Worm (Caenorhabditis elegans): Measurements from ENCODE around the gene unc-3.

Gene unc-3

DNA sequence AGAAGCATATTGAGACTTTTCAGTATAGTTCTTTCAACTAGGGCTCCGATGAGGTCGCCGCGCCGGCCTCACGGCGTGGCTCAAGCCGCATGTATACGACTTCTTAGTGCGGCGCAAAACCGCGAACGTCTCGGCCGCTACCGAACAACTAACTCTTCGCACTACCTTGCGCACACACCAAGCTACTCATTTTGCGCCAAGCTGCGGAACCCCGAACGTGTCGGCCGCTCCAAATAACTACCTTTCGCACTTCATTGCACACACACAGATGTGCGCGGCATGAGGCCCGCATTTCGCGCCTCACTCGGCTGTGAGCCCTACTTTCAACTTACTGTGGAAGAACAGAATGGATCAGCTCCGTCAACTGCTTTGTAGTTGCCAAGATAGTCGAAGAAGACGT, 5.5 kb upstream of the unc-3 start:
- TF ChIP-seq F39B2.1 (GFP tag; IDR thresholded peaks at IDR 0.05) (no peak), zfh-2 (GFP tag; conservative IDR thresholded peaks at IDR 0.05) (peak; percentile 66), ZK185.1 (tag; optimal IDR thresholded peaks at IDR 0.05; ENCODE audit: poor library complexity, severe bottlenecking) (no peak), bed-1 (GFP tag; IDR thresholded peaks at IDR 0.05) (no peak), snpc-1.1 (tag; optimal IDR thresholded peaks at IDR 0.05; ENCODE audit: insufficient read depth) (peak; percentile 59), F52B5.7 (tag; optimal IDR thresholded peaks at IDR 0.05) (no peak), sptf-2 (GFP tag; optimal IDR thresholded peaks at IDR 0.05) (no peak), ekl-4 (GFP tag; IDR thresholded peaks at IDR 0.05) (no peak), nhr-90 (tag; optimal IDR thresholded peaks at IDR 0.05) (no peak), lin-54 (GFP tag; optimal IDR thresholded peaks at IDR 0.05) (no peak), F49E8.2 (tag; optimal IDR thresholded peaks at IDR 0.05; ENCODE audit: insufficient read depth) (no peak), nhr-120 (GFP tag; IDR thresholded peaks at IDR 0.05) (no peak), lsy-27 (tag; optimal IDR thresholded peaks at IDR 0.05; ENCODE audit: borderline replicate concordance, insufficient read depth) (no peak), snpc-4 (GFP tag; optimal IDR thresholded peaks at IDR 0.05) (no peak), snpc-4 (tag; optimal IDR thresholded peaks at IDR 0.05) (peak in 2 of 4 experiments; percentile 76 to 88)

ce11 chrX:14768989-14769388, 4.3 kb upstream of the unc-3 start:
- TF ChIP-seq let-607 (tag; optimal IDR thresholded peaks at IDR 0.05) (no peak), nhr-80 (tag; optimal IDR thresholded peaks at IDR 0.05) (peak; percentile 76), dox-1 (GFP tag; IDR thresholded peaks at IDR 0.05) (0 out of 2 replicates have a peak, but pooled peaks have one; percentile 37), snpc-3.4 (tag; optimal IDR thresholded peaks at IDR 0.05) (no peak)

- peak; percentile 79 for TF ChIP-seq nhr-80 (tag; optimal IDR thresholded peaks at IDR 0.05)
- no peak for TF ChIP-seq T07F8.4 (tag; optimal IDR thresholded peaks at IDR 0.05)
Measured at ce11 chrX:14770336-14770735, 3.0 kb upstream of the unc-3 start.

DNA sequence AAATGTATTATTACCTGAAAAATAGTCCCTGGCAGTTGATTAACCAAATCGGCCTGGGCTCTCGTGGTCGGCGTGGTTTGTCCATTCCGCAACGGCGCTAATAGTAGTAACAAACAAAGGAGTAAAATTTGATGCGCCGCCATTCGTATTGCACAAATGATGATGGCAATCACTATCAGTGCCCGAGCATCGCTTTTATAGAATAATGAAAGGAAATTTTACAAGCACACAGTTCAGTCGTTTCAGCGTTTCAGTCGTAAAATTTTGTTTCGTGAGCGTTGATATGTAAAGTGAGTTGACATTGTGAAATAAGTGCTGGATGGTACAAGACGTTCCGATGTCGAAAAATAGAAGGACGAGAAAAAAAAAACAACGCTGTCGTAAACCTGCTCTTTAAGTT, 1.7 kb upstream of the unc-3 start, which contains the start of gene Y16B4A.2:
TSS of gene Y16B4A.2 (minus strand) at position 170 of the 400 bp plus-strand sequence.
- TF ChIP-seq ceh-100 (GFP tag; IDR thresholded peaks at IDR 0.05) (no peak), hmg-20 (GFP tag; IDR thresholded peaks at IDR 0.05) (no peak), nhr-80 (tag; optimal IDR thresholded peaks at IDR 0.05) (peak; percentile 43)

- TF ChIP-seq snpc-1.1 (tag; optimal IDR thresholded peaks at IDR 0.05; ENCODE audit: insufficient read depth) (no peak), cebp-1 (GFP tag; IDR thresholded peaks at IDR 0.05) (no peak), cebp-1 (tag; optimal IDR thresholded peaks at IDR 0.05) (no peak), F49E8.2 (tag; optimal IDR thresholded peaks at IDR 0.05; ENCODE audit: insufficient read depth) (no peak), zim-3 (tag; optimal IDR thresholded peaks at IDR 0.05) (no peak), attf-3 (GFP tag; conservative IDR thresholded peaks at IDR 0.05) (no peak), ztf-3 (GFP tag; optimal IDR thresholded peaks at IDR 0.05) (no peak), C06A6.2 (GFP tag; conservative IDR thresholded peaks at IDR 0.05) (no peak), die-1 (tag; optimal IDR thresholded peaks at IDR 0.05) (no peak), Y53G8AR.9 (GFP tag; conservative IDR thresholded peaks at IDR 0.05) (no peak), F39B2.1 (GFP tag; IDR thresholded peaks at IDR 0.05) (no peak), B0336.3 (GFP tag; IDR thresholded peaks at IDR 0.05) (no peak), him-1 (tag; optimal IDR thresholded peaks at IDR 0.05) (no peak), K11D2.4 (GFP tag; IDR thresholded peaks at IDR 0.05) (no peak), unc-62 (GFP tag; optimal IDR thresholded peaks at IDR 0.05) (no peak), Y79H2A.3 (GFP tag; conservative IDR thresholded peaks at IDR 0.05) (no peak), Y53F4B.3 (GFP tag; IDR thresholded peaks at IDR 0.05) (no peak)
Measured at ce11 chrX:14775222-14775621, 1.9 kb downstream of the unc-3 start.
